Worm (Caenorhabditis elegans) whole organism, late embryonic: ENCODE data around the gene dod-21.

Experiments used
- C08G9.2 ChIP-seq: sonication (generic microtip); optimal IDR thresholded peaks from 2 replicates; lab custom pipeline; 2016; ENCODE audit warnings: mild to moderate bottlenecking, missing genetic modification characterization, moderate library complexity, missing compliant biosample characterization
- F13H6.1 ChIP-seq: sonication (generic microtip); optimal IDR thresholded peaks from 2 replicates; lab custom pipeline; 2016; ENCODE audit warnings: missing genetic modification characterization, missing compliant biosample characterization
- K02D7.2 ChIP-seq: sonication (generic microtip); optimal IDR thresholded peaks from 2 replicates; lab custom pipeline; 2017; ENCODE audit warnings: mild to moderate bottlenecking, missing genetic modification characterization, missing compliant biosample characterization
- T23F11.4 ChIP-seq: fragments of 200-800 bp; sonication (Bioruptor generic); optimal IDR thresholded peaks from 2 replicates; lab custom pipeline; 2018; ENCODE audit warnings: mild to moderate bottlenecking, missing genetic modification characterization, missing compliant biosample characterization
- ahr-1 ChIP-seq: sonication (generic microtip); optimal IDR thresholded peaks from 2 replicates; lab custom pipeline; 2016; ENCODE audit warnings: missing genetic modification characterization, missing compliant biosample characterization
- ama-1 ChIP-seq: fragments of 150-350 bp; optimal IDR thresholded peaks from 2 replicates; lab custom pipeline; 2014
- ceh-19 ChIP-seq: fragments of 200-800 bp; sonication (Bioruptor generic); optimal IDR thresholded peaks from 2 replicates; lab custom pipeline; 2018; ENCODE audit warnings: mild to moderate bottlenecking, missing genetic modification characterization, missing compliant biosample characterization
- ceh-24 ChIP-seq: sonication (generic microtip); optimal IDR thresholded peaks from 2 replicates; lab custom pipeline; 2016; ENCODE audit warnings: mild to moderate bottlenecking, missing genetic modification characterization, missing compliant biosample characterization
- ceh-48 ChIP-seq: sonication (generic microtip); optimal IDR thresholded peaks from 2 replicates; lab custom pipeline; 2016; ENCODE audit warnings: missing genetic modification characterization, inconsistent platforms, missing compliant biosample characterization
- ceh-9 ChIP-seq: sonication (generic microtip); optimal IDR thresholded peaks from 2 replicates; lab custom pipeline; 2016; ENCODE audit warnings: mild to moderate bottlenecking, missing genetic modification characterization, inconsistent platforms, missing compliant biosample characterization
- che-1 ChIP-seq: sonication (generic microtip); optimal IDR thresholded peaks from 2 replicates; lab custom pipeline; 2016; ENCODE audit warnings: mild to moderate bottlenecking, missing genetic modification characterization, missing compliant biosample characterization
- fax-1 ChIP-seq: sonication (generic microtip); optimal IDR thresholded peaks from 2 replicates; lab custom pipeline; 2016; ENCODE audit warnings: missing genotype, missing genetic modification characterization, missing compliant biosample characterization
- fkh-10 ChIP-seq: fragments of 150-350 bp; optimal IDR thresholded peaks from 2 replicates; lab custom pipeline; 2014; ENCODE audit warnings: missing biosample characterization, missing genetic modification reagents, missing genetic modification characterization
- fkh-6 ChIP-seq: sonication (generic microtip); optimal IDR thresholded peaks from 2 replicates; lab custom pipeline; 2016; ENCODE audit warnings: missing genetic modification characterization, missing compliant biosample characterization
- gmeb-2 ChIP-seq: sonication (generic microtip); optimal IDR thresholded peaks from 2 replicates; lab custom pipeline; 2016; ENCODE audit warnings: missing genetic modification characterization, inconsistent platforms, missing compliant biosample characterization
- hlh-13 ChIP-seq: fragments of 200-800 bp; sonication (Bioruptor generic); optimal IDR thresholded peaks from 2 replicates; lab custom pipeline; 2018; ENCODE audit warnings: mild to moderate bottlenecking, missing genetic modification characterization, missing compliant biosample characterization
- hlh-30 ChIP-seq: sonication (generic microtip); optimal IDR thresholded peaks from 2 replicates; lab custom pipeline; 2017; ENCODE audit warnings: antibody characterized with exemption, missing genetic modification characterization, missing compliant biosample characterization; ENCODE audit not compliant: insufficient read depth
- hlh-6 ChIP-seq: sonication (generic microtip); optimal IDR thresholded peaks from 2 replicates; lab custom pipeline; 2016; ENCODE audit warnings: missing genotype, missing genetic modification characterization, missing compliant biosample characterization
- hlh-8 ChIP-seq: sonication (generic microtip); optimal IDR thresholded peaks from 2 replicates; lab custom pipeline; 2016; ENCODE audit warnings: missing genotype, missing genetic modification characterization, missing compliant biosample characterization
- lim-6 ChIP-seq: sonication (generic microtip); optimal IDR thresholded peaks from 2 replicates; lab custom pipeline; 2016; ENCODE audit warnings: missing genetic modification characterization, missing compliant biosample characterization
- lin-11 ChIP-seq: fragments of 200-800 bp; sonication (Bioruptor generic); optimal IDR thresholded peaks from 2 replicates; lab custom pipeline; 2018; ENCODE audit warnings: mild to moderate bottlenecking, missing genetic modification characterization, missing compliant biosample characterization
- pag-3 ChIP-seq: sonication (generic microtip); optimal IDR thresholded peaks from 2 replicates; lab custom pipeline; 2016; ENCODE audit warnings: missing compliant biosample characterization, missing genetic modification characterization, borderline replicate concordance
- pat-9 ChIP-seq: fragments of 200-800 bp; sonication (Bioruptor generic); optimal IDR thresholded peaks from 2 replicates; lab custom pipeline; 2018; ENCODE audit warnings: mild to moderate bottlenecking, missing genetic modification characterization, moderate library complexity, missing compliant biosample characterization
- pha-2 ChIP-seq: sonication (generic microtip); optimal IDR thresholded peaks from 2 replicates; lab custom pipeline; 2017; ENCODE audit warnings: mild to moderate bottlenecking, missing genetic modification characterization, missing compliant biosample characterization
- rnt-1 ChIP-seq: sonication (generic microtip); optimal IDR thresholded peaks from 2 replicates; lab custom pipeline; 2016; ENCODE audit warnings: missing genetic modification characterization, missing compliant biosample characterization
- sdc-2 ChIP-seq: sonication (generic microtip); optimal IDR thresholded peaks from 2 replicates; lab custom pipeline; 2016; ENCODE audit warnings: missing genotype, missing genetic modification characterization, missing compliant biosample characterization
- sox-2 ChIP-seq: fragments of 200-800 bp; sonication (Bioruptor generic); IDR thresholded peaks from 2 replicates; pipeline ENCODE4 v1.3.6; 2022; ENCODE audit warnings: missing genetic modification reagents, missing genetic modification characterization, missing compliant biosample characterization
- sox-4 ChIP-seq: sonication (generic microtip); optimal IDR thresholded peaks from 2 replicates; lab custom pipeline; 2017; ENCODE audit warnings: mild to moderate bottlenecking, missing genetic modification characterization, inconsistent platforms, missing compliant biosample characterization
- syd-9 ChIP-seq: sonication (generic microtip); optimal IDR thresholded peaks from 2 replicates; lab custom pipeline; 2016; ENCODE audit warnings: mild to moderate bottlenecking, missing genetic modification characterization, moderate library complexity, missing compliant biosample characterization
- tbx-2 ChIP-seq: sonication (generic microtip); optimal IDR thresholded peaks from 2 replicates; lab custom pipeline; 2016; ENCODE audit warnings: missing genetic modification characterization, missing compliant biosample characterization
- ttx-3 ChIP-seq: sonication (generic microtip); optimal IDR thresholded peaks from 2 replicates; lab custom pipeline; 2016; ENCODE audit warnings: missing genetic modification reagents, missing genetic modification characterization, missing compliant biosample characterization
- unc-86 ChIP-seq: sonication (generic microtip); optimal IDR thresholded peaks from 2 replicates; lab custom pipeline; 2016; ENCODE audit warnings: missing genetic modification characterization, missing compliant biosample characterization

dod-21 gene

DNA sequence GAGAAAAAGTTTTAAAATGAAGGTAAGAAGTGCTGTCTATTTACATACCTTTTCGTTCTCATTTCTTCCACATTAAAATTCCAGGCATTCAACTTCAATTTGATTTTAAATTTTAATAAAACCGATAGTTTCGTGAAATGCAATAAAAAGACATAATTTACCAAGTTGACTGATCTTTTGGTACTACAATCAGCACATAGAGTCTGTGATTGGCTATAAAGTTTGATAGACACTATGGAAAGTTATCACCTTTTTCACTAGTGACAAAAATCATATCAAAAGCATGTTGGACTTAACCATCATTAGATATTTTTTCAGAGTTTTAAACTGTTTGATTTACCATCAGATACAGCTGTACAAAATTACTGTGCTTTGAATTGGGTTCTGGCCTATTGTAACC is 21.1 kb upstream of the dod-21 start, which contains the start of gene srz-15:
srz-15 (plus strand) TSS at position 301 of the 400 bp plus-strand sequence.
- no peak for TF ChIP-seq unc-86 (tag; lab: Kevin White, UChicago)

DNA sequence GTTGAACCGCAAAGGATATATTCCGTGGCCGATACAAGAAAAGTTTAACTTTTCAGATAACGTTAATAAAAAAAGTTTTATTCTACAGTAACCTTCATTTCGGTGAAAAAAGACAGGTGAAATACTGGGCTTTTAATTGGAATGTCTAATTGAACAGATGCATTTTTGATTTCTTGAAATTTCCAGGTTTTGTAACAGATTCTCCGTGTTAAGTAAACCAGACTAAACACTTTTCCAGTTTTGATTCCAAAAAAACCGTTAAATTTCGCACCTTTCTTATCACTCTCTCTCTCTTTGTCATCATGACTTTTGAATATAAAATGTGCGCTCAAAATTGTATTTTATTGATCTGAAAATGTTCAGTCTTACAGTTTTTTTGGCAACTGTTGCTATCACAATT is 18.3 kb upstream of the dod-21 start, which contains the start of gene C32H11.3:
C32H11.3 (plus strand) TSS at position 301 of the 400 bp plus-strand sequence.
- no peak for TF ChIP-seq sox-4 (tag; lab: Kevin White, UChicago)
- TF ChIP-seq K02D7.2 (tag; lab: Kevin White, UChicago), result no peak
- TF ChIP-seq hlh-13 (GFP tag; lab: Kevin White, UChicago), result no peak
- no peak for TF ChIP-seq pha-2 (tag; lab: Kevin White, UChicago)
- TF ChIP-seq ceh-9 (tag; lab: Kevin White, UChicago), result no peak
- no peak for TF ChIP-seq rnt-1
- TF ChIP-seq unc-86 (tag; lab: Kevin White, UChicago), result no peak

DNA sequence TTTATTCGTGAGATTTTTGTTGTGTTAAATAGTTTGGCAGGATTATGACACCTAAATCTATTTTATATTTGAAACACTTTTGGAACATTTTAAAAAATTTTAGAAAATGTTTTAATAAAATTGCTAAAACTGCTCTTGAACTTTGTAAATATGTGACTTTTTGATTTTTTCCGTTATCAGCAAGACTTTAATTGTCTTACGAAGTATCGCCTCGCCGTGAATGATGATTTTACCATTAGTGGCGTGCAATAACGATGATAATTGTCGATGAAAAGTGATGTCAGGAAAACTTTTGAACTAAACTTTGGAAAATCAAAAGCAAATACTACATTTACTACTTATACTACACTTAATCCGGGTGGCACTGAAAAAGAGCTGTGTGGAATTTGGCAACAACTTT is 16.0 kb upstream of the dod-21 start:
- TF ChIP-seq lim-6 (tag; lab: Kevin White, UChicago) (no peak), C08G9.2 (tag; lab: Kevin White, UChicago) (no peak), ttx-3 (tag; lab: Kevin White, UChicago) (no peak), ahr-1 (tag; lab: Kevin White, UChicago) (no peak)

DNA sequence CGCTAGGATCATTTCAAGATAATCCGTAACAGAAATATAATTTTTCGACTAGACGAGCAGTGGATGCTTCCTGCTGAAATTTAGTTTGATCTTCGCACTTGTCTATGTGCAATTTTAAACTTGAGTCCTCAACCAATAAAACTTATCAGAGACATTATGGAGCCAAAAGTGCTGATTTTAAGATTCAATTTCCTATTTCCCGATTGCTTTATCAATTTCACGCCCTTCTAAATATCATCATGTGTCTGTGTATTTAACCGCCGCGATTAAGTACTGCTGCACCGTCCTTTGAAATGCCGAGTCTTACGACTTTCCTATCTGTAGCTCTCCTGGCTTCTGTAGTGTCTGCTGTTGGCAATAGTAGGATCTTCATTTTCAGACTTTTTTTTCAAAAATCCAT is 15.5 kb upstream of the dod-21 start, which contains the start of gene C32H11.4:
C32H11.4 (plus strand) TSS at position 238 of the 400 bp plus-strand sequence.
- TF ChIP-seq sox-4 (tag; lab: Kevin White, UChicago), result no peak
- no peak for TF ChIP-seq fax-1 (tag; lab: Kevin White, UChicago)

DNA sequence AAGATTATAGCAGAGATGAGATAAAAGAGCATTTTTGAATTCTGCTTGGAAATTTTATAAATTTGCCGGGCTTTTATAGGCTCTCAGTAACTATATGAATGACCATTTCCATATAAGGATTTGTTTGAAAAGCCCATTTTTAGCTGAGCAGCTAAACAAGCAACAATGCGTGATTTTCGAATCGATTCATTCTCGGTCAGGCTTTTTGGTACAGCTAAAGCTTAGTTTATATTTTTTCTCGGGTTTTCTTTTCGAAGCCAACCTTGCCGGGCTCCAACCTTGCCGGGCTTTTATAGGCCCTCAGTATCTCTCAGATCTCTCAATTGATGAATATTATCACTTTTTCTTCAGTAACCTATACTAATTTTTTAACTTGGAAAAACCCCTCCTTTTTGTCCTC is 12.2 kb upstream of the dod-21 start, which contains the start of gene srlf-4:
srlf-4 (minus strand) TSS at position 101 of the 400 bp plus-strand sequence.
- TF ChIP-seq pag-3 (no peak), syd-9 (no peak), sox-2 (GFP tag; lab: Robert Waterston, UW) (no peak), ahr-1 (tag; lab: Kevin White, UChicago) (no peak), sdc-2 (tag; lab: Kevin White, UChicago) (no peak), gmeb-2 (no peak), hlh-13 (GFP tag; lab: Kevin White, UChicago) (no peak), hlh-8 (tag; lab: Kevin White, UChicago) (no peak), ama-1 (lab: Kevin White, UChicago) (no peak), tbx-2 (tag; lab: Kevin White, UChicago) (no peak), che-1 (tag; lab: Kevin White, UChicago) (no peak), pat-9 (no peak), K02D7.2 (tag; lab: Kevin White, UChicago) (no peak), rnt-1 (no peak), ceh-19 (GFP tag; lab: Kevin White, UChicago) (no peak)

DNA sequence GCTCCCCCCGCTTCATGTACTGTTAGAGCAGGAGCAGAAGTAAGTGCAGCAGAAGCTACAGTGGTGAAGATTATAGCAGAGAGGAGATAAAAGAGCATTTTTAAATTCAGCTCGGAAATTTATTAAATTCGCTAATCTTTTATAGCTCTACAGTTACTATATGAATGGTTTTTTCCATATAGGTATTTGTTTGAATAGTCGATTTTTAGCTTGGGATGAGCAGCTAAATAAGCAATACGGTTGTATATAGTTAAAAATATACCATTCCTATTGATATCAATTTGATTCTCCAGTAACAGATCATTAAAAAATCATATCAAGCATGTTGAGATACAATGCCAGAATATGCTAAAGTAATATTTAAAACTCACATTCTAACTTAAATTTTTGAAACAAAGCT is 9.9 kb upstream of the dod-21 start, which contains the start of gene srlf-5:
srlf-5 (minus strand) TSS at position 101 of the 400 bp plus-strand sequence.
- TF ChIP-seq F13H6.1 (tag; lab: Kevin White, UChicago) (no peak), lin-11 (tag; lab: Kevin White, UChicago) (no peak), T23F11.4 (GFP tag; lab: Kevin White, UChicago) (no peak), sdc-2 (tag; lab: Kevin White, UChicago) (no peak), fkh-6 (tag; lab: Kevin White, UChicago) (no peak), hlh-30 (tag; lab: Kevin White, UChicago) (no peak), ceh-48 (no peak), hlh-6 (tag; lab: Kevin White, UChicago) (no peak), ceh-24 (tag; lab: Kevin White, UChicago) (no peak), ceh-19 (GFP tag; lab: Kevin White, UChicago) (no peak), sox-2 (GFP tag; lab: Robert Waterston, UW) (no peak), fkh-10 (GFP tag; lab: Kevin White, UChicago) (no peak)
